Worm (Caenorhabditis elegans) whole organism, mixed stage, embryonic: Measurements from ENCODE around the gene hex-5.

Source experiments
- blmp-1 ChIP-seq: fragments of 150-350 bp; optimal IDR thresholded peaks from 2 replicates; lab custom pipeline; 2014; ENCODE audit warnings: missing biosample characterization, missing genetic modification characterization
- ceh-43 ChIP-seq: fragments of 200-800 bp; sonication (Bioruptor generic); optimal IDR thresholded peaks from 2 replicates; lab custom pipeline; 2018; ENCODE audit warnings: mild to moderate bottlenecking, missing genetic modification characterization, moderate library complexity, missing compliant biosample characterization
- ceh-83 ChIP-seq: fragments of 200-800 bp; sonication (Bioruptor generic); optimal IDR thresholded peaks from 2 replicates; lab custom pipeline; 2018; ENCODE audit warnings: mild to moderate bottlenecking, missing genetic modification characterization, missing compliant biosample characterization
- ces-1 ChIP-seq: fragments of 150-350 bp; optimal IDR thresholded peaks from 2 replicates; lab custom pipeline; 2014; ENCODE audit warnings: missing biosample characterization, missing genetic modification reagents, missing genetic modification characterization
- cnd-1 ChIP-seq: fragments of 200-800 bp; sonication (Bioruptor generic); optimal IDR thresholded peaks from 2 replicates; lab custom pipeline; 2018; ENCODE audit warnings: mild to moderate bottlenecking, missing genetic modification characterization, missing compliant biosample characterization
- drap-1 ChIP-seq: fragments of 200-800 bp; sonication (Bioruptor generic); optimal IDR thresholded peaks from 3 replicates; lab custom pipeline; 2018; ENCODE audit warnings: mild to moderate bottlenecking, missing genetic modification characterization, missing compliant biosample characterization
- elt-1 ChIP-seq: sonication (generic microtip); optimal IDR thresholded peaks from 2 replicates; lab custom pipeline; 2017; ENCODE audit warnings: missing genetic modification characterization, mild to moderate bottlenecking, missing compliant biosample characterization, antibody characterized with exemption, moderate library complexity, borderline replicate concordance; ENCODE audit not compliant: insufficient read depth
- elt-3 ChIP-seq: fragments of 150-350 bp; optimal IDR thresholded peaks from 2 replicates; lab custom pipeline; 2014; ENCODE audit warnings: missing biosample characterization, missing genetic modification characterization
- flh-1 ChIP-seq: fragments of 200-800 bp; sonication (Bioruptor generic); optimal IDR thresholded peaks from 2 replicates; lab custom pipeline; 2018; ENCODE audit warnings: mild to moderate bottlenecking, missing genetic modification characterization, moderate library complexity, missing compliant biosample characterization
- ham-2 ChIP-seq: fragments of 200-800 bp; sonication (Bioruptor generic); optimal IDR thresholded peaks from 2 replicates; lab custom pipeline; 2018; ENCODE audit warnings: mild to moderate bottlenecking, missing genetic modification characterization, missing compliant biosample characterization
- hlh-1 ChIP-seq: fragments of 150-350 bp; optimal IDR thresholded peaks from 2 replicates; lab custom pipeline; 2014; ENCODE audit warnings: missing biosample characterization, missing genetic modification reagents, missing genetic modification characterization
- lin-32 ChIP-seq: fragments of 200-800 bp; sonication (Bioruptor generic); optimal IDR thresholded peaks from 2 replicates; lab custom pipeline; 2018; ENCODE audit warnings: mild to moderate bottlenecking, missing genetic modification characterization, missing compliant biosample characterization
- mab-5 ChIP-seq: fragments of 150-350 bp; optimal IDR thresholded peaks from 2 replicates; lab custom pipeline; 2014; ENCODE audit warnings: missing biosample characterization, missing genetic modification characterization
- mep-1 ChIP-seq: fragments of 150-350 bp; optimal IDR thresholded peaks from 2 replicates; lab custom pipeline; 2017; ENCODE audit warnings: missing biosample characterization, missing genetic modification reagents, missing genetic modification characterization, inconsistent platforms
- mls-2 ChIP-seq: sonication (generic microtip); optimal IDR thresholded peaks from 2 replicates; lab custom pipeline; 2016; ENCODE audit warnings: mild to moderate bottlenecking, missing genetic modification characterization, moderate library complexity, missing compliant biosample characterization
- nhr-12 ChIP-seq: fragments of 150-350 bp; optimal IDR thresholded peaks from 2 replicates; lab custom pipeline; 2014; ENCODE audit warnings: missing biosample characterization, missing genetic modification characterization
- nhr-237 ChIP-seq: fragments of 150-350 bp; optimal IDR thresholded peaks from 2 replicates; lab custom pipeline; 2014; ENCODE audit warnings: missing biosample characterization, missing genetic modification characterization
- nhr-28 ChIP-seq: fragments of 150-350 bp; optimal IDR thresholded peaks from 2 replicates; lab custom pipeline; 2014; ENCODE audit warnings: missing biosample characterization, missing genetic modification characterization
- nhr-76 ChIP-seq: sonication (generic microtip); optimal IDR thresholded peaks from 2 replicates; lab custom pipeline; 2017; ENCODE audit warnings: missing biosample characterization, missing genetic modification characterization
- pha-4 ChIP-seq: fragments of 150-350 bp; optimal IDR thresholded peaks from 2 replicates; lab custom pipeline; 2018; ENCODE audit warnings: missing biosample characterization, missing genetic modification reagents, missing genetic modification characterization
- sem-2 ChIP-seq: fragments of 200-800 bp; sonication (Bioruptor generic); optimal IDR thresholded peaks from 2 replicates; lab custom pipeline; 2018; ENCODE audit warnings: mild to moderate bottlenecking, missing genetic modification characterization, missing compliant biosample characterization
- snpc-4 ChIP-seq: fragments of 150-350 bp; optimal IDR thresholded peaks from 2 replicates; lab custom pipeline; 2014; ENCODE audit warnings: missing biosample characterization, missing genetic modification characterization
- sptf-1 ChIP-seq: sonication (generic microtip); optimal IDR thresholded peaks from 2 replicates; lab custom pipeline; 2017; ENCODE audit warnings: mild to moderate bottlenecking, missing genetic modification characterization, moderate library complexity, missing compliant biosample characterization
- unc-120 ChIP-seq: sonication (generic microtip); optimal IDR thresholded peaks from 2 replicates; lab custom pipeline; 2017; ENCODE audit warnings: missing genetic modification characterization, missing compliant biosample characterization; ENCODE audit not compliant: poor library complexity, severe bottlenecking
- unc-39 ChIP-seq: fragments of 150-350 bp; optimal IDR thresholded peaks from 2 replicates; lab custom pipeline; 2014; ENCODE audit warnings: missing biosample characterization, missing genetic modification characterization
- unc-62 ChIP-seq: fragments of 150-350 bp; optimal IDR thresholded peaks from 2 replicates; lab custom pipeline; 2014; ENCODE audit warnings: missing biosample characterization, missing genetic modification reagents, missing genetic modification characterization
- zip-8 ChIP-seq: fragments of 150-350 bp; optimal IDR thresholded peaks from 2 replicates; lab custom pipeline; 2014; ENCODE audit warnings: missing biosample characterization, missing genetic modification characterization
- ztf-11 ChIP-seq: fragments of 150-350 bp; optimal IDR thresholded peaks from 2 replicates; lab custom pipeline; 2014; ENCODE audit warnings: missing biosample characterization, missing genetic modification characterization

Gene hex-5

DNA sequence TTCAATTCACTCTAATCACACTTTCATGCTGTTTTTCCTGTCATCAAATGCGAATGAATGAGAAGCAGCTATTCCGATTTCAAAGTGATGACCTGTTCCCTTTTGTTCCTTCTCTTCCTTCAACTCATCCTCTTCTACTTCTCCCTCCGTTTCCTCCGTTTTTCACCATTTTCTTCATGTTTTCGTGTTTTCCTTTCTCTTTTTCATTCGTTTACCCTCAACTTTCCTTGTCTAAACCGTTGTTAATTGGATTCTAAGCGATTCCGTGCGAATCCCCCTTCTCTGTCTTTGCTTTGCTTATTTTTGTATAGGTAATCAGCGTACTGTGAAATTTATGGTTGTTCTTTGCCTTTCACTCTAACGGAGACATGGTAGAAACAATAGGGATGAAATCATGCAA lies 19.2 kb downstream of the hex-5 start:
- TF ChIP-seq sptf-1: peak; percentile 32
- no peak for TF ChIP-seq unc-62 (GFP tag; lab: Kevin White, UChicago)
- no peak for TF ChIP-seq lin-32

DNA sequence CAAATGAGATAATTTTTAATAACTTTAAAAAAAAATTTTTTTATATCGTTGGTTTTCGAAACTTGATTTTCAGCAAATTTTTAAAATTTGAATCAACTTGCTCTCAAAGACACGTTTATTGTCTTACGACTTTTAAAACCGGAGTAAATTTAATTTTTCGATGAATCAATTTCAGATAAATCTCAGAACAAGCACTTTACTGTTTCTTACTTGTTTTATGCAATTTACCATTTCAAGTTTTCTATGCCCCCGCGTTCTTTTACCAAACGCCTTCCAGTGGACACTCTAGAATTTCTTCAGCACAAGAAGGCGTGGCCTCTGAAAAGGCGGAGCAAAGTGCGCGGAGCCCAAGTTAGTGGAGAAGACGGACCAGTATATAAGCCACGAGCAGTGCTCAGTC lies 23.9 kb downstream of the hex-5 start, which contains the start of gene flp-8:
Gene flp-8, plus strand, starts transcription at position 301 of the 400 bp plus-strand sequence.
- no peak for TF ChIP-seq elt-1 (tag; lab: Kevin White, UChicago)
- no peak for TF ChIP-seq ztf-11 (tag; lab: Kevin White, UChicago)
- no peak for TF ChIP-seq nhr-76 (tag; lab: Kevin White, UChicago)
- TF ChIP-seq sptf-1: no peak
- no peak for TF ChIP-seq mep-1 (tag; lab: Kevin White, UChicago)
- TF ChIP-seq pha-4 (tag; lab: Kevin White, UChicago): no peak

DNA sequence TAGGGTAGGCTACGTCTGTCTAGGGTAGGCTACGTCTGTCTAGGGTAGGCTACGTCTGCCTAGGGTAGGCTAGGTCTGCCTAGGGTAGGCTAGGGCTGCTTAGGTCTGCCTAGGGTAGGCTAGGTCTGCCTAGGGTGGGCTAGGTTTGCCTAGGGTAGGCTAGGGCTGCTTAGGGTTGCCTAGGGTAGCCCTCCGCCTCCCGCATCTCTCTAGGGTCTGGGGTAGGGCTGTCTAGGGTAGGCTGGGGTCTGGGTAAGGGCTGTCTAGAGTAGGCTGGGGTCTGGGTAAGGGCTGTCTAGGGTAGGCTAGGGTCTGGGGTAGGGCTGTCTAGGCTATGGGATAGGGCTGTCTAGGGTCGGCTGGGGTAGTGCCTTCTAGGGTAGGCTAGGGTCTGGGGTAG lies 27.4 kb downstream of the hex-5 start:
- no peak for TF ChIP-seq nhr-28 (tag; lab: Kevin White, UChicago)
- peak; percentile 41 for TF ChIP-seq ceh-83 (GFP tag; lab: Kevin White, UChicago)

DNA sequence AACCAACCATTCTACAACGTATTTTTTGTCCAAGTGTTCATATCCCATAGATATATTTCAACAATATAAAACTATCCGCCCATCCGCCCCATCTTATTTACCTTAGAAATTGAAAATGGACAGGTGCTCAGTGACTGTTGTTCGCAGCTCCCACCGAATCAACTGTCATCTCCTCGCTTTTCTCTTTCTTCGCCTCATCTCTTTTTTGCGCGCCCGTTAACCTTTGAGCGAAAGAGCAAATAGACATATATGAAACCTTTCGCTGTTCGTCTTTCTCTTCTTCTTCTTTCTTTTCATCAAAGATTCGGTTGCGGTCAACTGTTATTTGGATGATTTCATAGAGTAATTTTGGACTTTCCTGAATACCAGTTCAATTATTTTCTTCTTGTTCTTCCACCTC lies 29.4 kb downstream of the hex-5 start, which contains the start of gene sssh-1:
Gene sssh-1, plus strand, starts transcription at position 301 of the 400 bp plus-strand sequence.
- TF ChIP-seq ceh-43 (GFP tag; lab: Kevin White, UChicago) (no peak), mls-2 (no peak), lin-32 (no peak), unc-39 (tag; lab: Kevin White, UChicago) (no peak), nhr-237 (tag; lab: Kevin White, UChicago) (no peak), ham-2 (GFP tag; lab: Kevin White, UChicago) (no peak), nhr-76 (tag; lab: Kevin White, UChicago) (no peak), blmp-1 (tag; lab: Kevin White, UChicago) (no peak), ztf-11 (tag; lab: Kevin White, UChicago) (no peak)

DNA sequence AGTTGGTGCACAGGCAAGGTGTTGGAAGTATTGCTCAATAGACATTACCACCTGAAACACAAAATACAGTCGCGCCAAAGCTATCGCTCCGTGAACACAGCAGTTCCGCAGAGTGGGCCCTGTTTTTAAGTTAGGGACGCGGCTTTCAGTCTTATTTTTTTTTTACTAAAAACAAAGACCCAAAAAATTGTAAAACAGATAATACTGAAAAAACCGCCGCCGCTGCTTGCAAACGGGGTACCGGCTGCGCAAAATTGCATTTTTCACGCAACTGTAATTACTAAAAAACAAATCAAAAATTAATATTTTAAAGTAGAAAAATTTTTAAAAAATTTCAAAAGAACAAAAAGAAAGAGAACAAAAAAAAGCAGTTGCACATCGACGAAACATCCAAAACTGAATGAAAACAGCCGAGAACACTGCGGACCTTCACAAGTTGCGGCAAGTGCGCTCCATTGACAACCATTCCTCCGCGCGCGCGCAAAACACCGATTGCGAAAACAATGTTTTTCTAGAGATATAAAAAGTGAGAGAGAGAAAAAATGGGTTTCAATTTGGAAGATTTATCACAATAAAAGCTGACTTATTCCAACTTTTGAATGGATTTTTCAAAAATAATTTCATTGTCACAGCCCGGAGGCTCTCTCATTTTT lies 32.1 kb downstream of the hex-5 start, which contains the start of gene F31F6.3:
Gene F31F6.3, minus strand, starts transcription at position 51 of the 653 bp plus-strand sequence.
- TF ChIP-seq zip-8 (tag; lab: Kevin White, UChicago) (no peak), hlh-1 (tag; lab: Kevin White, UChicago) (no peak), nhr-237 (tag; lab: Kevin White, UChicago) (no peak), mab-5 (tag; lab: Kevin White, UChicago) (no peak), flh-1 (no peak), drap-1 (GFP tag; lab: Kevin White, UChicago) (no peak), sem-2 (GFP tag; lab: Kevin White, UChicago) (no peak), snpc-4 (tag; lab: Kevin White, UChicago) (no peak), nhr-76 (tag; lab: Kevin White, UChicago) (no peak), mls-2 (no peak), nhr-28 (tag; lab: Kevin White, UChicago) (no peak)

DNA sequence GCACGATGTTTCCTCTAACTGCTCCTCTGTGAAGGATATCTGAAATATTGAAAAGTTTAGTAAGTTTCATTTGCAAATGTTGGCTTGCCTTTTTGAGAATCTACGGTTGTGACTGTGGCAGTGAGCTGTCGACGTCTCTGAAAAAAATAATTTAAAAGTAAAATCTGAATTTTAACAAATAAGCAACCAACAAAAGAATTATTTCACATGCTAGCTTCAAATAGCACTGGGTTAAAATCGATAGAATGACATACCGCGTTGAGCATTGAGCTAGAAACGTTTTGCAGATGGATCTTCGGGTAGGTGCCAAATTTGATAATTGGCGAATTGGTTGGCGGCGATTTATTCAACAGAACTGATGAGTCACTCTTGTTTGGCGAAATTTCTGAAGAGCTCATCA lies 33.3 kb downstream of the hex-5 start, which contains the start of gene F31F6.2:
Gene F31F6.2, minus strand, starts transcription at position 101 of the 400 bp plus-strand sequence.
- TF ChIP-seq ztf-11 (tag; lab: Kevin White, UChicago): no peak
- no peak for TF ChIP-seq sem-2 (GFP tag; lab: Kevin White, UChicago)
- no peak for TF ChIP-seq cnd-1
- TF ChIP-seq nhr-237 (tag; lab: Kevin White, UChicago): no peak
- TF ChIP-seq hlh-1 (tag; lab: Kevin White, UChicago): no peak
- TF ChIP-seq nhr-76 (tag; lab: Kevin White, UChicago): no peak
- no peak for TF ChIP-seq unc-62 (GFP tag; lab: Kevin White, UChicago)
- no peak for TF ChIP-seq elt-3 (tag; lab: Kevin White, UChicago)
- TF ChIP-seq pha-4 (tag; lab: Kevin White, UChicago): no peak
- TF ChIP-seq ceh-43 (GFP tag; lab: Kevin White, UChicago): no peak
- no peak for TF ChIP-seq blmp-1 (tag; lab: Kevin White, UChicago)
- TF ChIP-seq, all 35 proteins: peak for 0

DNA sequence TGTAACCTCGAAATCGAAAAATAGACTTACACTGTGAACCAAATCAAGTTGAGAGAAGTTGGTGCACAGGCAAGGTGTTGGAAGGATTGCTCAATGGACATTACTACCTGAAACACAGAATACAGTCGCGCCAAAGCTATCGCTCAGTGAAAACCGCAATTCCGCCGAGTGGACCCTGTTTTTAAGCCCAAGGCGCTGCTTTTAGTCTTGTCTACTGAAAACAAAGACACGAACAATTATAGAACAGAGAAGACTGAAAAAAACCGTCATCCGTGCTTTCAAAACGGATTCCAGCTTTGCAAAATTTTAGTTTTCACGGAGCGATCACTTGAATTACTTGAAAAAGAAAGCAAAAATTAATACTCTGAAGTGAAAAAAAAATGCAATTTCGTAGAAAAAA lies 36.9 kb downstream of the hex-5 start, which contains the start of gene F31F6.1:
Gene F31F6.1, minus strand, starts transcription at position 101 of the 400 bp plus-strand sequence.
- TF ChIP-seq nhr-12 (tag; lab: Kevin White, UChicago) (no peak), lin-32 (no peak), ces-1 (GFP tag; lab: Kevin White, UChicago) (no peak), hlh-1 (tag; lab: Kevin White, UChicago) (no peak), unc-120 (no peak), ham-2 (GFP tag; lab: Kevin White, UChicago) (no peak), ztf-11 (tag; lab: Kevin White, UChicago) (no peak), unc-62 (GFP tag; lab: Kevin White, UChicago) (no peak)
- TF ChIP-seq, all 35 proteins: peak for 0
